Worm (Caenorhabditis elegans): ENCODE measurements around the gene scvp-1.

ce11 chrV:10939990-10940570 lies 9.0 kb upstream of the scvp-1 start:
- no peak for TF ChIP-seq nhr-11 (tag; optimal IDR thresholded peaks at IDR 0.05)
- TF ChIP-seq nhr-71 (tag; optimal IDR thresholded peaks at IDR 0.05), result no peak
- no peak for TF ChIP-seq unc-98 (GFP tag; IDR thresholded peaks at IDR 0.05)
- TF ChIP-seq egl-27 (tag; optimal IDR thresholded peaks at IDR 0.05), result no peak
- no peak for TF ChIP-seq swsn-7 (tag; optimal IDR thresholded peaks at IDR 0.05)
- no peak for TF ChIP-seq unc-130 (tag; optimal IDR thresholded peaks at IDR 0.05)
- no peak for TF ChIP-seq fos-1 (tag; optimal IDR thresholded peaks at IDR 0.05)
- TF ChIP-seq lin-39 (tag; optimal IDR thresholded peaks at IDR 0.05), result no peak

All from whole organism, L1 larva.